Worm (Caenorhabditis elegans): ENCODE data around the gene srz-78.

srz-78 gene

ce11 chrIV:3447350-3447749 is 44.2 kb upstream of the srz-78 start:
- TF ChIP-seq Y56A3A.18 (GFP tag; IDR thresholded peaks at IDR 0.05): no peak
- no peak for TF ChIP-seq K12H6.12 (tag; optimal IDR thresholded peaks at IDR 0.05)
- TF ChIP-seq mes-4 (tag; optimal IDR thresholded peaks at IDR 0.05): no peak
- TF ChIP-seq Y53F4B.3 (GFP tag; IDR thresholded peaks at IDR 0.05): no peak
- TF ChIP-seq lin-35 (GFP tag; optimal IDR thresholded peaks at IDR 0.05): no peak
- no peak for TF ChIP-seq ZK185.1 (tag; optimal IDR thresholded peaks at IDR 0.05; ENCODE audit: poor library complexity, severe bottlenecking)
- no peak for TF ChIP-seq rcor-1 (GFP tag; IDR thresholded peaks at IDR 0.05)
- no peak for TF ChIP-seq somi-1 (GFP tag; optimal IDR thresholded peaks at IDR 0.05)
- TF ChIP-seq ceh-58 (GFP tag; IDR thresholded peaks at IDR 0.05): no peak
- TF ChIP-seq ztf-25 (GFP tag; IDR thresholded peaks at IDR 0.05): no peak
- TF ChIP-seq F49E8.2 (tag; optimal IDR thresholded peaks at IDR 0.05; ENCODE audit: insufficient read depth): no peak
- no peak for TF ChIP-seq cebp-1 (GFP tag; IDR thresholded peaks at IDR 0.05)
- no peak for TF ChIP-seq cebp-1 (tag; optimal IDR thresholded peaks at IDR 0.05)
- no peak for TF ChIP-seq ceh-40 (GFP tag; IDR thresholded peaks at IDR 0.05)
- no peak for TF ChIP-seq rpc-1 (optimal IDR thresholded peaks at IDR 0.05)
- TF ChIP-seq rpc-1 (tag; optimal IDR thresholded peaks at IDR 0.05): no peak
- TF ChIP-seq F37B4.10 (GFP tag; IDR thresholded peaks at IDR 0.05): no peak
- TF ChIP-seq nhr-27 (tag; optimal IDR thresholded peaks at IDR 0.05): no peak
- TF ChIP-seq nhr-179 (tag; optimal IDR thresholded peaks at IDR 0.05): no peak
- TF ChIP-seq gei-17 (GFP tag; optimal IDR thresholded peaks at IDR 0.05): no peak

ce11 chrIV:3452516-3452915 is 39.1 kb upstream of the srz-78 start:
- TF ChIP-seq lir-1 (GFP tag; conservative IDR thresholded peaks at IDR 0.05) (no peak), snpc-1.3 (tag; optimal IDR thresholded peaks at IDR 0.05; ENCODE audit: insufficient read depth) (no peak), ceh-40 (GFP tag; IDR thresholded peaks at IDR 0.05) (no peak), akir-1 (GFP tag; optimal IDR thresholded peaks at IDR 0.05) (no peak), aptf-3 (GFP tag; IDR thresholded peaks at IDR 0.05) (no peak), mxl-1 (tag; optimal IDR thresholded peaks at IDR 0.05) (no peak), tbp1 (GFP tag; optimal IDR thresholded peaks at IDR 0.05) (no peak), snpc-4 (GFP tag; optimal IDR thresholded peaks at IDR 0.05) (no peak), snpc-4 (tag; optimal IDR thresholded peaks at IDR 0.05) (no peak), rcor-1 (GFP tag; IDR thresholded peaks at IDR 0.05) (no peak), Y79H2A.3 (GFP tag; conservative IDR thresholded peaks at IDR 0.05) (no peak), ceh-91 (GFP tag; IDR thresholded peaks at IDR 0.05) (no peak), hlh-12 (tag; optimal IDR thresholded peaks at IDR 0.05) (no peak), ceh-58 (GFP tag; IDR thresholded peaks at IDR 0.05) (no peak), C06A6.2 (GFP tag; conservative IDR thresholded peaks at IDR 0.05) (no peak), lin-40 (tag; optimal IDR thresholded peaks at IDR 0.05) (no peak)

ce11 chrIV:3453346-3453745 is 38.2 kb upstream of the srz-78 start, which contains the start of gene srz-23:
Gene srz-23 (plus strand): TSS chrIV:3453608.
- TF ChIP-seq ama-1 (optimal IDR thresholded peaks at IDR 0.05) (no peak), ama-1 (GFP tag; optimal IDR thresholded peaks at IDR 0.05) (no peak), dox-1 (GFP tag; IDR thresholded peaks at IDR 0.05) (no peak), aptf-2 (GFP tag; conservative IDR thresholded peaks at IDR 0.05) (no peak), mes-4 (tag; optimal IDR thresholded peaks at IDR 0.05) (no peak), Y79H2A.3 (GFP tag; conservative IDR thresholded peaks at IDR 0.05) (no peak), ztf-28 (GFP tag; IDR thresholded peaks at IDR 0.05) (no peak), him-1 (tag; optimal IDR thresholded peaks at IDR 0.05) (no peak), sdz-38 (tag; optimal IDR thresholded peaks at IDR 0.05) (no peak), hsf-1 (GFP tag; IDR thresholded peaks at IDR 0.05) (no peak), madf-3 (GFP tag; IDR thresholded peaks at IDR 0.05) (no peak)

Data from whole organism, young adult.